Worm (Caenorhabditis elegans): ENCODE measurements around the gene tomm-70.

DNA sequence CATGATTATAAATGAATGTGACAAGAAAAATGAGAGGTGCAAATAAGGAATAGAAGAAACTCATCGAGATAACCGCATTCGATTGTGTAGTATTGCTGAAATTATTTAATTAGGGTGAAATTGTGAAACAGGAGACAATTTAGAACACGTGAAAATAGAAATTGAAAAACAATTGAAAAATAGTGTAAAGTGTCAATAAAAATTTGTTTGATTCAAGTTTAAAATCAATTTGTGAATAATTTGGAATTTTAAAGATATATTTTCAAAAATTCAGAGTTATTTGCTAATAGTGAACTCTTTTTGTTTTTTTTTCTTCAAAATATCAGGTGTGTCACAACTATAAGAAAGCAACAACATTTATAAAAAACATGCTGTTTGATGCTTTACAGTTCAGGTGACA, 23.2 kb downstream of the tomm-70 start, which contains the start of gene ZK370.4:
- no peak for TF ChIP-seq drap-1 (GFP tag; optimal IDR thresholded peaks at IDR 0.05)
- TF ChIP-seq ceh-43 (GFP tag; optimal IDR thresholded peaks at IDR 0.05): no peak
- no peak for TF ChIP-seq nhr-12 (tag; optimal IDR thresholded peaks at IDR 0.05)
- TF ChIP-seq pha-4 (tag; optimal IDR thresholded peaks at IDR 0.05): no peak
- TF ChIP-seq lsy-2 (tag; optimal IDR thresholded peaks at IDR 0.05): no peak
- TF ChIP-seq ceh-83 (GFP tag; optimal IDR thresholded peaks at IDR 0.05): no peak
- no peak for TF ChIP-seq unc-39 (tag; optimal IDR thresholded peaks at IDR 0.05)
- TF ChIP-seq nhr-237 (tag; optimal IDR thresholded peaks at IDR 0.05): no peak
- no peak for TF ChIP-seq nhr-28 (tag; optimal IDR thresholded peaks at IDR 0.05)
- TF ChIP-seq blmp-1 (tag; optimal IDR thresholded peaks at IDR 0.05): no peak
- no peak for TF ChIP-seq M03D4.4 (tag; optimal IDR thresholded peaks at IDR 0.05)
- no peak for TF ChIP-seq elt-1 (tag; optimal IDR thresholded peaks at IDR 0.05; ENCODE audit: borderline replicate concordance, insufficient read depth)

Data from whole organism, mixed stage, embryonic.